Worm (Caenorhabditis elegans) whole organism, L3 larva: ENCODE measurements around the gene fipr-3.

Experiments used
- aly-2 ChIP-seq: fragments of 150-350 bp; optimal IDR thresholded peaks from 2 replicates; lab custom pipeline; 2014; ENCODE audit warnings: missing biosample characterization, missing genetic modification characterization
- ama-1 ChIP-seq: fragments of 150-350 bp; optimal IDR thresholded peaks from 2 replicates; lab custom pipeline; 2018
- ceh-16 ChIP-seq: sonication (generic microtip); optimal IDR thresholded peaks from 2 replicates; lab custom pipeline; 2017; ENCODE audit warnings: missing biosample characterization, missing genetic modification characterization
- egl-27 ChIP-seq: sonication (generic microtip); optimal IDR thresholded peaks from 4 replicates; lab custom pipeline; 2017; ENCODE audit warnings: missing biosample characterization, missing genetic modification reagents, missing genetic modification characterization
- elt-3 ChIP-seq, 3 experiments: fragments of 150-350 bp in 1 of 3; sonication (generic microtip) in 2 of 3; optimal IDR thresholded peaks; 2 replicates in 2 of 3; 4 replicates in 1 of 3; lab custom pipeline; 2014 to 2017; ENCODE audit warnings: missing biosample characterization in 3 of 3, missing genetic modification characterization in 3 of 3
- fkh-10 ChIP-seq: sonication (generic microtip); optimal IDR thresholded peaks from 2 replicates; lab custom pipeline; 2017; ENCODE audit warnings: missing biosample characterization, missing genetic modification reagents, missing genetic modification characterization
- nhr-12 ChIP-seq: fragments of 150-350 bp; optimal IDR thresholded peaks from 2 replicates; lab custom pipeline; 2014; ENCODE audit warnings: missing biosample characterization, missing genetic modification characterization
- nhr-237 ChIP-seq: fragments of 150-350 bp; optimal IDR thresholded peaks from 2 replicates; lab custom pipeline; 2014; ENCODE audit warnings: missing biosample characterization, missing genetic modification characterization
- nhr-77 ChIP-seq: fragments of 150-350 bp; optimal IDR thresholded peaks from 2 replicates; lab custom pipeline; 2014; ENCODE audit warnings: missing biosample characterization, missing genetic modification characterization
- pha-4 ChIP-seq: fragments of 150-350 bp; optimal IDR thresholded peaks from 2 replicates; lab custom pipeline; 2014; ENCODE audit warnings: missing biosample characterization, missing genetic modification reagents, missing genetic modification characterization
- pqm-1 ChIP-seq: fragments of 150-350 bp; optimal IDR thresholded peaks from 2 replicates; lab custom pipeline; 2017; ENCODE audit warnings: missing biosample characterization, missing genetic modification characterization, inconsistent platforms
- sea-2 ChIP-seq: fragments of 150-350 bp; sonication (generic microtip); optimal IDR thresholded peaks from 4 replicates; lab custom pipeline; 2014; ENCODE audit warnings: missing biosample characterization, missing genetic modification reagents, missing genetic modification characterization

- TF ChIP-seq aly-2 (tag; lab: Kevin White, UChicago) (no peak), ama-1 (lab: Kevin White, UChicago) (no peak), nhr-237 (tag; lab: Kevin White, UChicago) (no peak), nhr-77 (tag; lab: Kevin White, UChicago) (no peak), nhr-12 (tag; lab: Kevin White, UChicago) (no peak), elt-3 (tag; optimal IDR thresholded peaks at IDR 0.05; lab: Kevin White, UChicago) (no peak), pha-4 (tag; lab: Kevin White, UChicago) (no peak), sea-2 (GFP tag; lab: Kevin White, UChicago) (no peak), ceh-16 (tag; lab: Kevin White, UChicago) (no peak), fkh-10 (GFP tag; lab: Kevin White, UChicago) (no peak), egl-27 (no peak), pqm-1 (tag; lab: Kevin White, UChicago) (no peak)
Observed at ce11 chrX:14444701-14445100, 21.5 kb downstream of the fipr-3 start, which contains the start of gene F23D12.4.
